Worm (Caenorhabditis elegans) whole organism, early embryonic: ENCODE measurements around the gene T10B10.8.

ENCODE experiments used
- B0310.2 ChIP-seq: sonication (generic microtip); optimal IDR thresholded peaks from 2 replicates; lab custom pipeline; 2016; ENCODE audit warnings: mild to moderate bottlenecking, missing genetic modification characterization, missing compliant biosample characterization
- F13C5.2 ChIP-seq: sonication (generic microtip); optimal IDR thresholded peaks from 2 replicates; lab custom pipeline; 2017; ENCODE audit warnings: mild to moderate bottlenecking, missing genetic modification characterization, inconsistent platforms, missing compliant biosample characterization
- aly-1 ChIP-seq: sonication (generic microtip); optimal IDR thresholded peaks from 2 replicates; lab custom pipeline; 2016; ENCODE audit warnings: missing genetic modification characterization, missing compliant biosample characterization
- ama-1 ChIP-seq: fragments of 150-350 bp; optimal IDR thresholded peaks from 2 replicates; lab custom pipeline; 2014
- ceh-13 ChIP-seq: fragments of 200-800 bp; sonication (Bioruptor generic); optimal IDR thresholded peaks from 2 replicates; lab custom pipeline; 2018; ENCODE audit warnings: mild to moderate bottlenecking, missing genetic modification characterization, missing compliant biosample characterization
- ceh-36 ChIP-seq: sonication (generic microtip); optimal IDR thresholded peaks from 2 replicates; lab custom pipeline; 2016; ENCODE audit warnings: missing genetic modification characterization, inconsistent platforms, missing compliant biosample characterization
- ets-7 ChIP-seq: sonication (generic microtip); optimal IDR thresholded peaks from 2 replicates; lab custom pipeline; 2016; ENCODE audit warnings: missing genotype, missing genetic modification characterization, missing compliant biosample characterization
- flt-1 ChIP-seq: fragments of 200-800 bp; sonication (Bioruptor generic); IDR thresholded peaks from 2 replicates; pipeline ENCODE4 v1.3.6; 2022; ENCODE audit warnings: missing genetic modification characterization, missing compliant biosample characterization
- hmbx-1 ChIP-seq: sonication (generic microtip); optimal IDR thresholded peaks from 2 replicates; lab custom pipeline; 2016; ENCODE audit warnings: mild to moderate bottlenecking, missing genetic modification characterization, missing compliant biosample characterization
- hmg-4 ChIP-seq: fragments of 200-800 bp; sonication (Bioruptor generic); optimal IDR thresholded peaks from 2 replicates; lab custom pipeline; 2018; ENCODE audit warnings: mild to moderate bottlenecking, missing genetic modification characterization, missing compliant biosample characterization
- hnd-1 ChIP-seq: sonication (generic microtip); optimal IDR thresholded peaks from 2 replicates; lab custom pipeline; 2016; ENCODE audit warnings: missing genetic modification characterization, missing compliant biosample characterization
- pes-1 ChIP-seq: fragments of 200-800 bp; sonication (Bioruptor generic); IDR thresholded peaks from 2 replicates; pipeline ENCODE4 v1.3.6; 2022; ENCODE audit warnings: missing genetic modification reagents, missing genetic modification characterization, missing compliant biosample characterization
- scrt-1 ChIP-seq: fragments of 200-800 bp; sonication (Bioruptor generic); IDR thresholded peaks from 2 replicates; pipeline ENCODE4 v1.3.6; 2022; ENCODE audit warnings: missing genetic modification characterization, missing compliant biosample characterization
- sea-1 ChIP-seq: fragments of 200-800 bp; sonication (Bioruptor generic); conservative IDR thresholded peaks from 2 replicates; pipeline ENCODE4 v1.3.6; 2022; ENCODE audit warnings: missing genetic modification characterization, missing compliant biosample characterization
- tbx-11 ChIP-seq: fragments of 200-800 bp; sonication (Bioruptor generic); IDR thresholded peaks from 2 replicates; pipeline ENCODE4 v1.3.6; 2022; ENCODE audit warnings: missing genetic modification characterization, missing compliant biosample characterization
- tbx-37 ChIP-seq: fragments of 200-800 bp; sonication (Bioruptor generic); conservative IDR thresholded peaks from 2 replicates; pipeline ENCODE4 v1.3.6; 2022; ENCODE audit warnings: missing genetic modification reagents, missing genetic modification characterization, missing compliant biosample characterization

The T10B10.8 gene

ce11 chrX:15120545-15120944 is 45.5 kb downstream of the T10B10.8 start:
- TF ChIP-seq scrt-1, result no peak
- no peak for TF ChIP-seq sea-1 (GFP tag; lab: Robert Waterston, UW)
- no peak for TF ChIP-seq hmbx-1
- no peak for TF ChIP-seq F13C5.2 (tag; lab: Kevin White, UChicago)
- no peak for TF ChIP-seq tbx-11
- no peak for TF ChIP-seq hnd-1 (tag; lab: Kevin White, UChicago)
- TF ChIP-seq flt-1 (GFP tag; lab: Robert Waterston, UW), result no peak
- no peak for TF ChIP-seq ceh-13 (GFP tag; lab: Kevin White, UChicago)
- TF ChIP-seq ceh-36 (tag; lab: Kevin White, UChicago), result no peak
- no peak for TF ChIP-seq aly-1 (tag; lab: Kevin White, UChicago)
- no peak for TF ChIP-seq B0310.2
- no peak for TF ChIP-seq pes-1 (GFP tag; lab: Robert Waterston, UW)
- no peak for TF ChIP-seq ama-1 (lab: Kevin White, UChicago)

ce11 chrX:15116514-15116913 is 49.5 kb downstream of the T10B10.8 start, which contains the start of gene R07D5.2:
R07D5.2 (minus strand) TSS chrX:15116614.
- no peak for TF ChIP-seq hnd-1 (tag; lab: Kevin White, UChicago)
- no peak for TF ChIP-seq hmbx-1
- no peak for TF ChIP-seq tbx-37 (GFP tag; lab: Robert Waterston, UW)
- no peak for TF ChIP-seq ets-7
- TF ChIP-seq tbx-11, result no peak

ce11 chrX:15115748-15116147 is 50.3 kb downstream of the T10B10.8 start:
- TF ChIP-seq tbx-37 (GFP tag; lab: Robert Waterston, UW) (no peak), B0310.2 (no peak), hmg-4 (GFP tag; lab: Kevin White, UChicago) (no peak), tbx-11 (no peak), hnd-1 (tag; lab: Kevin White, UChicago) (no peak)

DNA sequence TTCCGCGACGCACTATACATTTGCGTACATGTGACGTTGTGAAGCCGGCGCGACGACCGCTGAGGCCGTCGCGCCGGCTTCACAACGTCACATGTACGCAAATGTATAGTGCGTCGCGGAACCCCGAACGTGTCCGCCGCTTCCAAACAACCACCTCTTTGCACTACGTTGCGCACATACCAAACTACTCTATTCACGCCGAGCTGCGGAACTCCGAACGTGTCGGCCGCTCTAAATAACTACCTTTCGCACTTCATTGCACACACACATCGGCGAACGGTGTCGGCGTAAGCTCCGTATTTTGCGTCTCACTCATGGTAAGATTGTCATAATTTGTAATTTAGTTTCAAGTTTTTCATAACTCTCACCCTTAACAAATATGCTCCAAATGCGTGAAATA is 53.9 kb downstream of the T10B10.8 start:
- TF ChIP-seq ama-1 (lab: Kevin White, UChicago), result no peak
- no peak for TF ChIP-seq B0310.2
- no peak for TF ChIP-seq hmg-4 (GFP tag; lab: Kevin White, UChicago)
